Worm (Caenorhabditis elegans) whole organism, late embryonic: ENCODE data around the gene mrpl-53.

ENCODE experiments used
- F13H6.1 ChIP-seq: sonication (generic microtip); optimal IDR thresholded peaks from 2 replicates; lab custom pipeline; 2016; ENCODE audit warnings: missing genetic modification characterization, missing compliant biosample characterization
- fax-1 ChIP-seq: sonication (generic microtip); optimal IDR thresholded peaks from 2 replicates; lab custom pipeline; 2016; ENCODE audit warnings: missing genotype, missing genetic modification characterization, missing compliant biosample characterization
- hlh-6 ChIP-seq: sonication (generic microtip); optimal IDR thresholded peaks from 2 replicates; lab custom pipeline; 2016; ENCODE audit warnings: missing genotype, missing genetic modification characterization, missing compliant biosample characterization

ce11 chrII:9617902-9618245 lies 20.5 kb downstream of the mrpl-53 start:
- TF ChIP-seq F13H6.1 (no peak), fax-1 (no peak), hlh-6 (tag; lab: Kevin White, UChicago) (no peak)
